Worm (Caenorhabditis elegans) whole organism, L3 larva: ENCODE data around the gene Y69A2AR.16.

Source experiments
- ama-1 ChIP-seq: fragments of 150-350 bp; optimal IDR thresholded peaks from 2 replicates; lab custom pipeline; 2018
- elt-3 ChIP-seq, 3 experiments: fragments of 150-350 bp in 1 of 3; sonication (generic microtip) in 2 of 3; optimal IDR thresholded peaks; 2 replicates in 2 of 3; 4 replicates in 1 of 3; lab custom pipeline; 2014 to 2017; ENCODE audit warnings: missing biosample characterization in 3 of 3, missing genetic modification characterization in 3 of 3
- jun-1 ChIP-seq: fragments of 150-350 bp; optimal IDR thresholded peaks from 2 replicates; lab custom pipeline; 2014; ENCODE audit warnings: missing biosample characterization, missing genetic modification reagents, missing genetic modification characterization
- lin-39 ChIP-seq: fragments of 150-350 bp; optimal IDR thresholded peaks from 2 replicates; lab custom pipeline; 2018; ENCODE audit warnings: missing biosample characterization, missing genetic modification reagents, missing genetic modification characterization
- lsy-12 ChIP-seq: sonication (generic microtip); optimal IDR thresholded peaks from 2 replicates; lab custom pipeline; 2016; ENCODE audit warnings: mild to moderate bottlenecking, missing genetic modification characterization, missing compliant biosample characterization
- nhr-237 ChIP-seq: fragments of 150-350 bp; optimal IDR thresholded peaks from 2 replicates; lab custom pipeline; 2014; ENCODE audit warnings: missing biosample characterization, missing genetic modification characterization
- nhr-28 ChIP-seq: fragments of 150-350 bp; optimal IDR thresholded peaks from 2 replicates; lab custom pipeline; 2014; ENCODE audit warnings: missing biosample characterization, missing genetic modification characterization
- unc-62 ChIP-seq: fragments of 150-350 bp; sonication (generic microtip); optimal IDR thresholded peaks from 4 replicates; lab custom pipeline; 2014; ENCODE audit warnings: missing biosample characterization, missing genetic modification reagents, missing genetic modification characterization

ce11 chrIV:2526836-2527235 lies 29.2 kb downstream of the Y69A2AR.16 start:
- no peak for TF ChIP-seq ama-1 (lab: Kevin White, UChicago)
- no peak for TF ChIP-seq lsy-12 (tag; lab: Kevin White, UChicago)
- TF ChIP-seq jun-1: no peak
- TF ChIP-seq elt-3 (tag; optimal IDR thresholded peaks at IDR 0.05; lab: Kevin White, UChicago): no peak
- no peak for TF ChIP-seq unc-62 (GFP tag; lab: Kevin White, UChicago)
- TF ChIP-seq lin-39 (tag; lab: Kevin White, UChicago): no peak
- TF ChIP-seq nhr-237 (tag; lab: Kevin White, UChicago): no peak
- no peak for TF ChIP-seq nhr-28 (tag; lab: Kevin White, UChicago)
